Fruit fly (Drosophila melanogaster) whole organism, wandering third instar larva: ENCODE results near the gene CG13384.

Experiments
- Abd-B ChIP-seq: fragments of >200 bp; optimal IDR thresholded peaks from 2 replicates; lab custom pipeline; 2017; ENCODE audit warnings: missing biosample characterization, missing genetic modification characterization
- CG32264 ChIP-seq: fragments of 200-800 bp; sonication (Bioruptor generic); optimal IDR thresholded peaks from 2 replicates; lab custom pipeline; 2016; ENCODE audit warnings: missing biosample characterization, missing genetic modification characterization
- CG9705 ChIP-seq: fragments of 200-800 bp; sonication (Bioruptor generic); optimal IDR thresholded peaks from 2 replicates; lab custom pipeline; 2018; ENCODE audit warnings: missing biosample characterization, mild to moderate bottlenecking, missing genetic modification characterization
- CrebA ChIP-seq: fragments of 200-800 bp; sonication (Bioruptor generic); optimal IDR thresholded peaks from 2 replicates; lab custom pipeline; 2016; ENCODE audit warnings: missing biosample characterization, mild to moderate bottlenecking, missing genetic modification characterization, borderline replicate concordance
- Dfd ChIP-seq: fragments of >200 bp; optimal IDR thresholded peaks from 2 replicates; lab custom pipeline; 2017; ENCODE audit warnings: missing biosample characterization, missing genetic modification characterization
- Dif ChIP-seq: fragments of 200-275, 200-300 bp; sonication (Bioruptor generic); optimal IDR thresholded peaks from 2 replicates; lab custom pipeline; 2018; ENCODE audit warnings: missing biosample characterization, missing genetic modification characterization; ENCODE audit not compliant: partially characterized antibody
- GATAd ChIP-seq: sonication (Bioruptor generic); optimal IDR thresholded peaks from 2 replicates; lab custom pipeline; 2016; ENCODE audit warnings: missing biosample characterization, missing genetic modification characterization
- HLH106 ChIP-seq: fragments of 200-800 bp; optimal IDR thresholded peaks from 3 replicates; lab custom pipeline; 2019; ENCODE audit warnings: missing biosample characterization, mild to moderate bottlenecking, missing genetic modification characterization, moderate library complexity
- Hnf4 ChIP-seq: fragments of 200-800 bp; sonication (Bioruptor generic); optimal IDR thresholded peaks from 2 replicates; lab custom pipeline; 2016; ENCODE audit warnings: missing biosample characterization, mild to moderate bottlenecking, missing genetic modification characterization
- Hr78 ChIP-seq: fragments of >200 bp; optimal IDR thresholded peaks from 2 replicates; lab custom pipeline; 2017; ENCODE audit warnings: missing biosample characterization, missing genetic modification characterization
- Hr83 ChIP-seq: fragments of 200-300 bp; sonication (Bioruptor generic); optimal IDR thresholded peaks from 2 replicates; lab custom pipeline; 2016; ENCODE audit warnings: missing biosample characterization, mild to moderate bottlenecking, missing genetic modification characterization, moderate library complexity; ENCODE audit not compliant: poor library complexity, severe bottlenecking
- Jra ChIP-seq: sonication (Bioruptor generic); optimal IDR thresholded peaks from 2 replicates; lab custom pipeline; 2016; ENCODE audit warnings: missing biosample characterization, missing genetic modification characterization
- Mio ChIP-seq: sonication (Bioruptor generic); optimal IDR thresholded peaks from 2 replicates; lab custom pipeline; 2016; ENCODE audit warnings: missing biosample characterization, missing genetic modification characterization
- Myc ChIP-seq: fragments of >200 bp; optimal IDR thresholded peaks from 2 replicates; lab custom pipeline; 2017
- N ChIP-seq: fragments of >200 bp; optimal IDR thresholded peaks from 2 replicates; lab custom pipeline; 2018; ENCODE audit warnings: missing biosample characterization, missing external identifiers, missing genetic modification characterization
- OdsH ChIP-seq: fragments of 200-800 bp; sonication (Bioruptor generic); optimal IDR thresholded peaks from 2 replicates; lab custom pipeline; 2016; ENCODE audit warnings: missing biosample characterization, mild to moderate bottlenecking, missing genetic modification characterization
- Rel ChIP-seq, 2 experiments: fragments of 200-800 bp; sonication (Bioruptor generic) in 1 of 2; optimal IDR thresholded peaks; 2 replicates in 1 of 2; 3 replicates in 1 of 2; lab custom pipeline; 2016 to 2019; ENCODE audit warnings: mild to moderate bottlenecking in 2 of 2, missing biosample characterization in 2 of 2, missing genetic modification characterization in 2 of 2, moderate library complexity in 1 of 2
- Sp1 ChIP-seq: fragments of 200-800 bp; sonication (Bioruptor generic); optimal IDR thresholded peaks from 3 replicates; lab custom pipeline; 2019; ENCODE audit warnings: missing biosample characterization, mild to moderate bottlenecking, missing genetic modification characterization, moderate library complexity
- Vsx2 ChIP-seq: fragments of 200-300, 225-300 bp; sonication (Bioruptor generic); optimal IDR thresholded peaks from 2 replicates; lab custom pipeline; 2018; ENCODE audit warnings: missing biosample characterization, missing genetic modification characterization; ENCODE audit not compliant: partially characterized antibody
- br ChIP-seq: fragments of 200-800 bp; sonication (Bioruptor generic); optimal IDR thresholded peaks from 2 replicates; lab custom pipeline; 2016; ENCODE audit warnings: missing biosample characterization, missing genetic modification characterization
- brk ChIP-seq: fragments of 200-800 bp; sonication (Bioruptor generic); optimal IDR thresholded peaks from 2 replicates; lab custom pipeline; 2016; ENCODE audit warnings: missing biosample characterization, mild to moderate bottlenecking, missing genetic modification characterization
- dl ChIP-seq, 2 experiments: fragments of 175-275, 200-275 bp in 1 of 2; fragments of 200-275 bp in 1 of 2; sonication (Bioruptor generic); optimal IDR thresholded peaks; lab custom pipeline; 2018; ENCODE audit warnings: mild to moderate bottlenecking in 2 of 2, missing biosample characterization in 2 of 2, missing genetic modification characterization in 2 of 2, moderate library complexity in 2 of 2; ENCODE audit not compliant: partially characterized antibody in 2 of 2, insufficient read depth in 1 of 2
- dmrt93B ChIP-seq: fragments of 200-800 bp; sonication (Bioruptor generic); optimal IDR thresholded peaks from 2 replicates; lab custom pipeline; 2018; ENCODE audit warnings: missing biosample characterization, mild to moderate bottlenecking, missing genetic modification characterization
- dsf ChIP-seq: sonication (Bioruptor generic); optimal IDR thresholded peaks from 2 replicates; lab custom pipeline; 2016; ENCODE audit warnings: missing biosample characterization, missing genetic modification characterization, borderline replicate concordance
- ey ChIP-seq: fragments of 200-800 bp; sonication (Bioruptor generic); optimal IDR thresholded peaks from 2 replicates; lab custom pipeline; 2016; ENCODE audit warnings: missing biosample characterization, missing genetic modification characterization
- foxo ChIP-seq, 2 experiments: fragments of 200-800 bp; sonication (Bioruptor generic); optimal IDR thresholded peaks; 2 replicates in 1 of 2; 3 replicates in 1 of 2; lab custom pipeline; 2016 to 2017; ENCODE audit warnings: missing biosample characterization in 2 of 2, missing genetic modification characterization in 2 of 2
- fru ChIP-seq: fragments of 200-800 bp; sonication (Bioruptor generic); optimal IDR thresholded peaks from 3 replicates; lab custom pipeline; 2016; ENCODE audit warnings: missing biosample characterization, mild to moderate bottlenecking, missing genetic modification characterization
- h ChIP-seq: fragments of 200-800 bp; sonication (Bioruptor generic); optimal IDR thresholded peaks from 3 replicates; lab custom pipeline; 2016; ENCODE audit warnings: missing biosample characterization, mild to moderate bottlenecking, missing genetic modification characterization
- jim ChIP-seq: fragments of 175-275, 200-325 bp; sonication (Bioruptor generic); optimal IDR thresholded peaks from 2 replicates; lab custom pipeline; 2016; ENCODE audit warnings: missing biosample characterization, mild to moderate bottlenecking, missing genetic modification characterization
- lola ChIP-seq: fragments of >200 bp; optimal IDR thresholded peaks from 2 replicates; lab custom pipeline; 2017; ENCODE audit warnings: missing biosample characterization, missing genetic modification characterization
- psq ChIP-seq: fragments of 200-800 bp; sonication (Bioruptor generic); optimal IDR thresholded peaks from 3 replicates; lab custom pipeline; 2017; ENCODE audit warnings: missing biosample characterization, mild to moderate bottlenecking, missing genetic modification characterization, moderate library complexity
- rgr ChIP-seq: fragments of 200-800 bp; sonication (Bioruptor generic); optimal IDR thresholded peaks from 3 replicates; lab custom pipeline; 2016; ENCODE audit warnings: missing biosample characterization, mild to moderate bottlenecking, missing genetic modification characterization
- sage ChIP-seq: fragments of 200-800 bp; sonication (Bioruptor generic); optimal IDR thresholded peaks from 2 replicates; lab custom pipeline; 2016; ENCODE audit warnings: missing biosample characterization, mild to moderate bottlenecking, missing genetic modification characterization
- sv ChIP-seq: fragments of 200-800 bp; sonication (Bioruptor generic); optimal IDR thresholded peaks from 3 replicates; lab custom pipeline; 2016; ENCODE audit warnings: missing biosample characterization, missing genetic modification characterization
- tai ChIP-seq: sonication (Bioruptor generic); optimal IDR thresholded peaks from 2 replicates; lab custom pipeline; 2016; ENCODE audit warnings: missing biosample characterization, missing genetic modification characterization
- usp ChIP-seq: fragments of >200 bp; optimal IDR thresholded peaks from 2 replicates; lab custom pipeline; 2017; ENCODE audit warnings: missing biosample characterization, missing genetic modification characterization
- woc ChIP-seq: sonication (Bioruptor generic); optimal IDR thresholded peaks from 2 replicates; lab custom pipeline; 2016; ENCODE audit warnings: missing biosample characterization, mild to moderate bottlenecking, missing genetic modification characterization

CG13384 gene

dm6 chr2L:8416350-8417046 is 32.2 kb downstream of the CG13384 start (continued):
- no peak for TF ChIP-seq CrebA

DNA sequence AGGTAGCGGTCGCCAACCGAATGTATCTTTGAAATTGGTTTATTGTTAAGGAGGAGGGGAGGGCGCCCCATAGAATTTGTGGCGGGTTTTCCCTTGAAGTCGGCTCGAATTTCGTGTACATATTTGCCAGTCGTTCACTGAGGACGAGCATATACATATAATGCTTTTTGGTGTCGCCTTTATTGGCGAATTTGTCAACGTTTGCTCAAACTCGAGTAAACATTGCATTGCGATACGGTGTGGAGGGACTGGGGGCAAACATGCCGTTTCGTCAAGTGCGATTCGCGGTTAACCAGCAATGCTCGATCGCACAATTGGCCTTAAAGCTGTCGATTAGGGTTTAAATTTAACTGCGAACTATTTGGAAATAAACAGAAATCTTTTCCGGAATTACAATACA is 33.3 kb downstream of the CG13384 start:
- TF ChIP-seq OdsH (GFP tag; lab: Kevin White, UChicago), result peak; percentile 41
- TF ChIP-seq usp, result no peak
- no peak for TF ChIP-seq Mio (GFP tag; lab: Kevin White, UChicago)
- no peak for TF ChIP-seq fru
- TF ChIP-seq CG32264 (GFP tag; lab: Kevin White, UChicago), result no peak
- peak; percentile 5 for TF ChIP-seq HLH106 (tag; lab: Kevin White, UChicago)
- TF ChIP-seq rgr (GFP tag; lab: Kevin White, UChicago), result peak; percentile 26
- no peak for TF ChIP-seq Vsx2 (GFP tag; lab: Kevin White, UChicago)
- TF ChIP-seq Hnf4 (GFP tag; lab: Kevin White, UChicago), result peak; percentile 6
- no peak for TF ChIP-seq N
- no peak for TF ChIP-seq Rel (GFP tag; optimal IDR thresholded peaks at IDR 0.05; lab: Kevin White, UChicago)
- TF ChIP-seq Rel (tag; optimal IDR thresholded peaks at IDR 0.05; lab: Kevin White, UChicago), result peak; percentile 48
- no peak for TF ChIP-seq Hr78
- no peak for TF ChIP-seq dsf (GFP tag; lab: Kevin White, UChicago)
- TF ChIP-seq Sp1 (GFP tag; lab: Kevin White, UChicago), result peak; percentile 21
- TF ChIP-seq foxo (GFP tag; optimal IDR thresholded peaks at IDR 0.05; lab: Kevin White, UChicago), result peak in 1 of 2 experiments; percentile 5
- TF ChIP-seq Myc, result no peak
- TF ChIP-seq h (GFP tag; lab: Kevin White, UChicago), result peak; percentile 12
- peak; percentile 11 for TF ChIP-seq Hr83 (GFP tag; lab: Kevin White, UChicago)
- no peak for TF ChIP-seq dmrt93B (GFP tag; lab: Kevin White, UChicago)

DNA sequence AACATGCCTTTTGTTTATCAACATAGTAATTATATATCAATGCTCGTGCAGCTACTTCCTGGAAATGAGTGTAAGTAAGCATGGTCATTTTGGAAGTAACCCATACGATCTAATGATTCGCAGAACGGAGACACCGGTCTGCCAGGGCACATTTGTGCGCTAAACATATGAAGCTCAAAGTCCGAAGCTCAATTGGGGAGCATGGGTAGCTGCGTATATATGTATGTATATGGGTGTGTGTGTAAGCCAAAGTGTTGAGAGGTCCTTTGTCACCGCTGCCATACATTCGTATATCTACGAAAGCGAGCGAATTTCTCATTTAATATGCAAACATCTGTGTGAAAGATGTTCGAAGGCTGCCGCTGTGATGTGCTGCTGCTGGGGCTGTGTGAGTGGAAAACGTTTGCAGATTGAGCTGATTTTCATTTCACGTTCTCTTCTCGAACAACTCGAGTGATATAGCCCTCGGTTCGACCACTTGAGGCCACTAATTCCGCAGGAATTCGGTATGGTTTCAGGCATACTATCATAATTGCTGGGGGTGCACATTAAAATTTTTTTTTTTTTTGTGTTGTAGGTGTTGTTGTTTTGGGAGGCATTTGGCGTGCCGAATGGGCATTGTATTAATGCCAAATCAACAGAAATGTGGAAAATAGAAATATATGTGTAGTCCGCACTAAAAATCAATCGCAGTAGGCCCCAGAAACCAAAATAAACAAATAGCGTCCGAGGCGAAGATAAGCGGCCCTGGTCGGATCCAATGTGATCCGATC is 34.0 kb downstream of the CG13384 start:
- TF ChIP-seq dsf (GFP tag; lab: Kevin White, UChicago), result no peak
- TF ChIP-seq dmrt93B (GFP tag; lab: Kevin White, UChicago), result no peak
- TF ChIP-seq usp, result no peak
- TF ChIP-seq jim (GFP tag; lab: Kevin White, UChicago), result no peak
- no peak for TF ChIP-seq sage (GFP tag; lab: Kevin White, UChicago)
- no peak for TF ChIP-seq sv (GFP tag; lab: Kevin White, UChicago)
- TF ChIP-seq ey (GFP tag; lab: Kevin White, UChicago), result no peak
- TF ChIP-seq dl (GFP tag; optimal IDR thresholded peaks at IDR 0.05; lab: Kevin White, UChicago; ENCODE audit: insufficient read depth in 1 of 2, partially characterized antibody in 2 of 2), result no peak
- no peak for TF ChIP-seq HLH106 (tag; lab: Kevin White, UChicago)
- no peak for TF ChIP-seq Abd-B (GFP tag; lab: Kevin White, UChicago)
- no peak for TF ChIP-seq CG32264 (GFP tag; lab: Kevin White, UChicago)
- TF ChIP-seq Sp1 (GFP tag; lab: Kevin White, UChicago), result no peak
- TF ChIP-seq Hr83 (GFP tag; lab: Kevin White, UChicago), result no peak
- no peak for TF ChIP-seq Hr78
- TF ChIP-seq N, result no peak
- TF ChIP-seq woc, result no peak
- TF ChIP-seq CrebA, result no peak
- TF ChIP-seq Hnf4 (GFP tag; lab: Kevin White, UChicago), result no peak
- no peak for TF ChIP-seq tai

dm6 chr2L:8419382-8419940 is 35.2 kb downstream of the CG13384 start:
- TF ChIP-seq Hr78, result no peak
- TF ChIP-seq dmrt93B (GFP tag; lab: Kevin White, UChicago), result no peak
- no peak for TF ChIP-seq HLH106 (tag; lab: Kevin White, UChicago)
- peak; percentile 21 for TF ChIP-seq Dfd
- TF ChIP-seq OdsH (GFP tag; lab: Kevin White, UChicago), result no peak
- no peak for TF ChIP-seq Mio (GFP tag; lab: Kevin White, UChicago)
- peak; percentile 27 for TF ChIP-seq Sp1 (GFP tag; lab: Kevin White, UChicago)
- no peak for TF ChIP-seq sage (GFP tag; lab: Kevin White, UChicago)
- TF ChIP-seq jim (GFP tag; lab: Kevin White, UChicago), result no peak
- peak in 1 of 2 experiments; percentile 24 for TF ChIP-seq dl (GFP tag; optimal IDR thresholded peaks at IDR 0.05; lab: Kevin White, UChicago; ENCODE audit: insufficient read depth in 1 of 2, partially characterized antibody in 2 of 2)
- TF ChIP-seq woc, result no peak
- no peak for TF ChIP-seq lola (GFP tag; lab: Kevin White, UChicago)
- no peak for TF ChIP-seq rgr (GFP tag; lab: Kevin White, UChicago)
- TF ChIP-seq Abd-B (GFP tag; lab: Kevin White, UChicago), result no peak
- TF ChIP-seq GATAd, result no peak
- TF ChIP-seq Dif, result no peak
- TF ChIP-seq Rel (GFP tag; optimal IDR thresholded peaks at IDR 0.05; lab: Kevin White, UChicago), result no peak
- TF ChIP-seq Rel (tag; optimal IDR thresholded peaks at IDR 0.05; lab: Kevin White, UChicago), result peak; percentile 89
- no peak for TF ChIP-seq CG9705 (GFP tag; lab: Kevin White, UChicago)
- TF ChIP-seq psq (GFP tag; lab: Kevin White, UChicago), result peak; percentile 85
- TF ChIP-seq N, result no peak
- no peak for TF ChIP-seq h (GFP tag; lab: Kevin White, UChicago)
- no peak for TF ChIP-seq br (GFP tag; lab: Kevin White, UChicago)
- no peak for TF ChIP-seq brk (GFP tag; lab: Kevin White, UChicago)
- TF ChIP-seq ey (GFP tag; lab: Kevin White, UChicago), result no peak
- TF ChIP-seq Jra (GFP tag; lab: Kevin White, UChicago), result no peak
- no peak for TF ChIP-seq dsf (GFP tag; lab: Kevin White, UChicago)
